Worm (Caenorhabditis elegans): ENCODE data around the gene C08H9.15.

The C08H9.15 gene

ce11 chrII:9916177-9916576, 35.2 kb downstream of the C08H9.15 start, which contains the start of gene F26C11.4:
Gene F26C11.4, minus strand, starts transcription at chrII:9916277.
- TF ChIP-seq nhr-12 (tag; optimal IDR thresholded peaks at IDR 0.05) (no peak), ceh-9 (tag; optimal IDR thresholded peaks at IDR 0.05) (no peak), fkh-10 (GFP tag; optimal IDR thresholded peaks at IDR 0.05) (no peak), nhr-28 (tag; optimal IDR thresholded peaks at IDR 0.05) (no peak), mml-1 (tag; optimal IDR thresholded peaks at IDR 0.05) (no peak), elt-2 (tag; optimal IDR thresholded peaks at IDR 0.05) (no peak), zag-1 (tag; optimal IDR thresholded peaks at IDR 0.05) (no peak), jun-1 (tag; optimal IDR thresholded peaks at IDR 0.05) (no peak), pqm-1 (tag; optimal IDR thresholded peaks at IDR 0.05) (no peak), sea-2 (GFP tag; optimal IDR thresholded peaks at IDR 0.05) (no peak), nhr-25 (tag; optimal IDR thresholded peaks at IDR 0.05) (no peak), aly-2 (tag; optimal IDR thresholded peaks at IDR 0.05) (no peak)

ce11 chrII:9917904-9918303, 36.9 kb downstream of the C08H9.15 start, which contains the start of gene C05C10.8:
Gene C05C10.8, minus strand, starts transcription at chrII:9918004.
- TF ChIP-seq elt-3 (tag; optimal IDR thresholded peaks at IDR 0.05) (no peak), fkh-2 (tag; optimal IDR thresholded peaks at IDR 0.05) (no peak), hmg-11 (tag; optimal IDR thresholded peaks at IDR 0.05) (no peak), nhr-25 (tag; optimal IDR thresholded peaks at IDR 0.05) (no peak), lin-39 (tag; optimal IDR thresholded peaks at IDR 0.05) (no peak), tbx-2 (tag; optimal IDR thresholded peaks at IDR 0.05) (no peak), elt-2 (tag; optimal IDR thresholded peaks at IDR 0.05) (no peak), ceh-28 (tag; optimal IDR thresholded peaks at IDR 0.05) (no peak), zag-1 (tag; optimal IDR thresholded peaks at IDR 0.05) (no peak), egl-27 (tag; optimal IDR thresholded peaks at IDR 0.05) (no peak), elt-1 (tag; optimal IDR thresholded peaks at IDR 0.05) (no peak)

ce11 chrII:9920468-9920867, 39.5 kb downstream of the C08H9.15 start, which contains the start of gene pho-10:
Gene pho-10, minus strand, starts transcription at chrII:9920568.
- TF ChIP-seq zag-1 (tag; optimal IDR thresholded peaks at IDR 0.05) (no peak), sea-2 (GFP tag; optimal IDR thresholded peaks at IDR 0.05) (no peak), skn-1 (tag; optimal IDR thresholded peaks at IDR 0.05) (no peak)

ce11 chrII:9921622-9922269, 40.8 kb downstream of the C08H9.15 start, which contains the start of gene C05C10.2:
Gene C05C10.2, plus strand, starts transcription at chrII:9922219.
- TF ChIP-seq nhr-25 (tag; optimal IDR thresholded peaks at IDR 0.05) = no peak
- TF ChIP-seq nfya-1 (tag; optimal IDR thresholded peaks at IDR 0.05; ENCODE audit: insufficient read depth) = peak; percentile 35
- no peak for TF ChIP-seq ztf-4 (tag; optimal IDR thresholded peaks at IDR 0.05)
- no peak for TF ChIP-seq nhr-237 (tag; optimal IDR thresholded peaks at IDR 0.05)

ce11 chrII:9928470-9928869, 47.5 kb downstream of the C08H9.15 start:
- TF ChIP-seq egl-5 (tag; optimal IDR thresholded peaks at IDR 0.05) (no peak), elt-1 (tag; optimal IDR thresholded peaks at IDR 0.05) (no peak), nhr-67 (tag; optimal IDR thresholded peaks at IDR 0.05) (no peak), nhr-25 (tag; optimal IDR thresholded peaks at IDR 0.05) (no peak), mml-1 (tag; optimal IDR thresholded peaks at IDR 0.05) (no peak), hmg-11 (tag; optimal IDR thresholded peaks at IDR 0.05) (no peak), ZK546.5 (tag; optimal IDR thresholded peaks at IDR 0.05) (no peak), nhr-12 (tag; optimal IDR thresholded peaks at IDR 0.05) (no peak), nhr-11 (tag; optimal IDR thresholded peaks at IDR 0.05) (no peak), ceh-82 (tag; optimal IDR thresholded peaks at IDR 0.05) (no peak), eor-1 (tag; optimal IDR thresholded peaks at IDR 0.05) (no peak), R02D3.7 (tag; optimal IDR thresholded peaks at IDR 0.05) (no peak), ceh-9 (tag; optimal IDR thresholded peaks at IDR 0.05) (no peak), elt-2 (tag; optimal IDR thresholded peaks at IDR 0.05) (no peak)

- TF ChIP-seq snpc-4 (tag; optimal IDR thresholded peaks at IDR 0.05) (no peak), sea-2 (GFP tag; optimal IDR thresholded peaks at IDR 0.05) (no peak), ceh-9 (tag; optimal IDR thresholded peaks at IDR 0.05) (no peak), egl-5 (tag; optimal IDR thresholded peaks at IDR 0.05) (no peak), nhr-23 (tag; optimal IDR thresholded peaks at IDR 0.05) (no peak), hmg-11 (tag; optimal IDR thresholded peaks at IDR 0.05) (peak; percentile 59), daf-12 (tag; optimal IDR thresholded peaks at IDR 0.05) (no peak), zag-1 (tag; optimal IDR thresholded peaks at IDR 0.05) (no peak), fos-1 (tag; optimal IDR thresholded peaks at IDR 0.05) (no peak), aly-2 (tag; optimal IDR thresholded peaks at IDR 0.05) (no peak), nhr-237 (tag; optimal IDR thresholded peaks at IDR 0.05) (no peak), mdl-1 (tag; optimal IDR thresholded peaks at IDR 0.05) (no peak), nhr-11 (tag; optimal IDR thresholded peaks at IDR 0.05) (peak; percentile 49), elt-3 (tag; optimal IDR thresholded peaks at IDR 0.05) (no peak), ceh-82 (tag; optimal IDR thresholded peaks at IDR 0.05) (no peak), unc-39 (tag; optimal IDR thresholded peaks at IDR 0.05) (no peak), lsy-12 (tag; optimal IDR thresholded peaks at IDR 0.05) (no peak), ama-1 (optimal IDR thresholded peaks at IDR 0.05) (no peak), mml-1 (tag; optimal IDR thresholded peaks at IDR 0.05) (no peak), fkh-2 (tag; optimal IDR thresholded peaks at IDR 0.05) (no peak), lin-15B (tag; optimal IDR thresholded peaks at IDR 0.05) (peak; percentile 78), nhr-43 (tag; optimal IDR thresholded peaks at IDR 0.05; ENCODE audit: poor library complexity, severe bottlenecking) (peak; percentile 9), nfya-1 (tag; optimal IDR thresholded peaks at IDR 0.05; ENCODE audit: insufficient read depth) (peak; percentile 47)
Measured at ce11 chrII:9931012-9931411, 50.0 kb downstream of the C08H9.15 start.

Measured in whole organism, L3 larva.